Worm (Caenorhabditis elegans): ENCODE results near the gene F54F12.2.

DNA sequence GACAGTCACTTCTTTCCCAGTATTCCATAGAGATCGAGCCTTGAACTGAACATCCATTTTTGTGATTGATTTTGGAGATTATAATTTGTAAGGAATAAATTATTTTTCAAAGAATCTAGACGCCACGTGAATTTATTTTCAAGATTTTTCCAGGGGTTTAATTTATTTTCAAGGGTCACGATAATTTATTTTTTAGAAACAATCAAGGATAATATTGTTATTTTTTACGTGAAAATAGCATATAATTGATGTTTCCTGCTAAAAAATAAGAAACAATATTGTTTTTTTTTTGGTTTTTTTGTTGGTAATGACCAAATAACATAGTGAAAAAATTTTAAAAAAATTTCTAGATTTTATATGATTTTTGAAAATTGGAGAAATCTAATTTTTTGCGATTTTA, 10.2 kb upstream of the F54F12.2 start, which contains the start of gene F14F7.4:
- no peak for TF ChIP-seq klf-2 (GFP tag; conservative IDR thresholded peaks at IDR 0.05)
- no peak for TF ChIP-seq ref-1 (GFP tag; conservative IDR thresholded peaks at IDR 0.05)
